Worm (Caenorhabditis elegans) whole organism, L1 larva: ENCODE results near the gene semo-1.

Experiments used
- C34B4.2 ChIP-seq: sonication (generic microtip); optimal IDR thresholded peaks from 2 replicates; lab custom pipeline; 2017; ENCODE audit warnings: mild to moderate bottlenecking, missing genetic modification characterization, missing compliant biosample characterization
- aha-1 ChIP-seq: fragments of 150-350 bp; optimal IDR thresholded peaks from 2 replicates; lab custom pipeline; 2014; ENCODE audit warnings: missing biosample characterization, missing genetic modification characterization
- alr-1 ChIP-seq: fragments of 200-800 bp; sonication (Bioruptor generic); optimal IDR thresholded peaks from 2 replicates; lab custom pipeline; 2018; ENCODE audit warnings: borderline replicate concordance, mild to moderate bottlenecking, missing genetic modification characterization, missing compliant biosample characterization
- ama-1 ChIP-seq: fragments of 150-350 bp; optimal IDR thresholded peaks from 2 replicates; lab custom pipeline; 2014
- ceh-63 ChIP-seq: fragments of 200-800 bp; sonication (Bioruptor generic); optimal IDR thresholded peaks from 2 replicates; lab custom pipeline; 2018; ENCODE audit warnings: mild to moderate bottlenecking, missing genetic modification characterization, missing compliant biosample characterization
- dpl-1 ChIP-seq, 3 experiments: fragments of 150-350 bp in 2 of 3; sonication (generic microtip) in 1 of 3; optimal IDR thresholded peaks; 2 replicates each; lab custom pipeline; 2014 to 2017; ENCODE audit warnings: missing biosample characterization in 3 of 3, missing genetic modification characterization in 3 of 3, missing genetic modification reagents in 3 of 3
- efl-1 ChIP-seq, 4 experiments: fragments of 150-350 bp; optimal IDR thresholded peaks in 3 of 4; peaks in 1 of 4; 1 replicate in 1 of 4; 2 replicates in 3 of 4; lab custom pipeline; 2014; ENCODE audit warnings: missing biosample characterization in 2 of 4, missing genetic modification characterization in 2 of 4, missing genetic modification reagents in 2 of 4
- efl-3 ChIP-seq: fragments of 200-800 bp; sonication (Bioruptor generic); optimal IDR thresholded peaks from 2 replicates; lab custom pipeline; 2018; ENCODE audit warnings: mild to moderate bottlenecking, missing genetic modification characterization, missing compliant biosample characterization
- egl-13 ChIP-seq: sonication (generic microtip); optimal IDR thresholded peaks from 2 replicates; lab custom pipeline; 2016; ENCODE audit warnings: missing genotype, missing genetic modification reagents, missing genetic modification characterization, missing compliant biosample characterization
- egl-27 ChIP-seq, 2 experiments: fragments of 150-350 bp in 1 of 2; sonication (generic microtip); optimal IDR thresholded peaks; 3 replicates each; lab custom pipeline; 2017 to 2018; ENCODE audit warnings: missing biosample characterization in 2 of 2, missing genetic modification characterization in 2 of 2, missing genetic modification reagents in 2 of 2
- elt-2 ChIP-seq: sonication (generic microtip); optimal IDR thresholded peaks from 2 replicates; lab custom pipeline; 2016; ENCODE audit warnings: missing genetic modification characterization, mild to moderate bottlenecking, inconsistent platforms, missing compliant biosample characterization, missing genetic modification reagents
- ets-5 ChIP-seq: fragments of 200-800 bp; sonication (Bioruptor generic); IDR thresholded peaks from 2 replicates; pipeline ENCODE4 v1.3.6; 2022; ENCODE audit warnings: missing genetic modification characterization, missing compliant biosample characterization
- fkh-10 ChIP-seq: sonication (generic microtip); optimal IDR thresholded peaks from 2 replicates; lab custom pipeline; 2017; ENCODE audit warnings: missing biosample characterization, missing genetic modification reagents, missing genetic modification characterization
- hpl-2 ChIP-seq: fragments of 150-350 bp; optimal IDR thresholded peaks from 2 replicates; lab custom pipeline; 2014; ENCODE audit warnings: missing biosample characterization, missing genetic modification reagents, missing genetic modification characterization
- jun-1 ChIP-seq: fragments of 150-350 bp; optimal IDR thresholded peaks from 2 replicates; lab custom pipeline; 2014; ENCODE audit warnings: missing biosample characterization, missing genetic modification reagents, missing genetic modification characterization
- lin-15B ChIP-seq: fragments of 150-350 bp; sonication (generic microtip); optimal IDR thresholded peaks from 3 replicates; lab custom pipeline; 2014; ENCODE audit warnings: missing biosample characterization, missing genetic modification characterization
- lin-39 ChIP-seq: fragments of 150-350 bp; optimal IDR thresholded peaks from 2 replicates; lab custom pipeline; 2014; ENCODE audit warnings: missing biosample characterization, missing genetic modification reagents, missing genetic modification characterization
- mef-2 ChIP-seq: fragments of 150-350 bp; optimal IDR thresholded peaks from 2 replicates; lab custom pipeline; 2014; ENCODE audit warnings: missing biosample characterization, missing genetic modification characterization
- nhr-19 ChIP-seq: fragments of 200-800 bp; sonication (Bioruptor generic); conservative IDR thresholded peaks from 2 replicates; pipeline ENCODE4 v1.3.6; 2022; ENCODE audit warnings: missing genetic modification characterization, missing compliant biosample characterization
- nhr-20 ChIP-seq: sonication (generic microtip); optimal IDR thresholded peaks from 2 replicates; lab custom pipeline; 2016; ENCODE audit warnings: mild to moderate bottlenecking, missing genetic modification characterization, missing compliant biosample characterization
- nhr-28 ChIP-seq: fragments of 150-350 bp; optimal IDR thresholded peaks from 2 replicates; lab custom pipeline; 2014; ENCODE audit warnings: missing biosample characterization, missing genetic modification characterization
- nhr-90 ChIP-seq: sonication (generic microtip); optimal IDR thresholded peaks from 2 replicates; lab custom pipeline; 2016; ENCODE audit warnings: mild to moderate bottlenecking, missing genetic modification characterization, missing compliant biosample characterization; ENCODE audit not compliant: poor library complexity
- rnt-1 ChIP-seq: sonication (generic microtip); optimal IDR thresholded peaks from 2 replicates; lab custom pipeline; 2016; ENCODE audit warnings: mild to moderate bottlenecking, missing genetic modification characterization, moderate library complexity, missing compliant biosample characterization
- snpc-4 ChIP-seq: fragments of 150-350 bp; optimal IDR thresholded peaks from 2 replicates; lab custom pipeline; 2014; ENCODE audit warnings: missing biosample characterization, missing genetic modification characterization
- sptf-1 ChIP-seq: fragments of 150-350 bp; optimal IDR thresholded peaks from 2 replicates; lab custom pipeline; 2014; ENCODE audit warnings: missing biosample characterization, missing genetic modification characterization
- sup-37 ChIP-seq: fragments of 200-800 bp; sonication (Bioruptor generic); optimal IDR thresholded peaks from 2 replicates; lab custom pipeline; 2018; ENCODE audit warnings: mild to moderate bottlenecking, missing genetic modification characterization, missing compliant biosample characterization
- swsn-7 ChIP-seq: sonication (generic microtip); optimal IDR thresholded peaks from 2 replicates; lab custom pipeline; 2016; ENCODE audit warnings: missing genetic modification characterization, missing compliant biosample characterization
- tbx-2 ChIP-seq: sonication (generic microtip); optimal IDR thresholded peaks from 2 replicates; lab custom pipeline; 2016; ENCODE audit warnings: missing genetic modification characterization, missing compliant biosample characterization
- unc-30 ChIP-seq: sonication (generic microtip); optimal IDR thresholded peaks from 2 replicates; lab custom pipeline; 2017; ENCODE audit warnings: missing biosample characterization, missing genetic modification characterization
- unc-98 ChIP-seq: fragments of 200-800 bp; sonication (Bioruptor generic); IDR thresholded peaks from 2 replicates; pipeline ENCODE4 v1.3.6; 2022; ENCODE audit warnings: missing genetic modification characterization, missing compliant biosample characterization
- vab-15 ChIP-seq: sonication (generic microtip); optimal IDR thresholded peaks from 2 replicates; lab custom pipeline; 2017; ENCODE audit warnings: missing genotype, mild to moderate bottlenecking, missing genetic modification characterization, missing compliant biosample characterization
- xbp-1 ChIP-seq: sonication (generic microtip); optimal IDR thresholded peaks from 2 replicates; lab custom pipeline; 2016; ENCODE audit warnings: missing genetic modification characterization, missing compliant biosample characterization
- zip-4 ChIP-seq: fragments of 200-800 bp; sonication (Bioruptor generic); optimal IDR thresholded peaks from 2 replicates; lab custom pipeline; 2018; ENCODE audit warnings: mild to moderate bottlenecking, missing genetic modification characterization, moderate library complexity, missing compliant biosample characterization

Gene semo-1

ce11 chrIV:14071466-14071865 lies 20.5 kb downstream of the semo-1 start, which contains the start of gene ccar-1:
Gene ccar-1, plus strand, starts transcription at chrIV:14071548.
- TF ChIP-seq rnt-1 (tag; lab: Kevin White, UChicago) (no peak), fkh-10 (GFP tag; lab: Kevin White, UChicago) (no peak), mef-2 (tag; lab: Kevin White, UChicago) (no peak), tbx-2 (tag; lab: Kevin White, UChicago) (no peak), ceh-63 (GFP tag; lab: Kevin White, UChicago) (peak; percentile 60), jun-1 (tag; lab: Kevin White, UChicago) (no peak), efl-3 (no peak), nhr-19 (GFP tag; lab: Robert Waterston, UW) (0 out of 2 replicates have a peak, but pooled peaks have one; percentile 9), elt-2 (tag; lab: Kevin White, UChicago) (no peak), C34B4.2 (tag; lab: Kevin White, UChicago) (no peak), swsn-7 (no peak), egl-13 (tag; lab: Kevin White, UChicago) (no peak), hpl-2 (no peak)
- TF ChIP-seq, all 84 proteins: peak for 2

- TF ChIP-seq egl-27 (tag; optimal IDR thresholded peaks at IDR 0.05; lab: Kevin White, UChicago) (no peak), tbx-2 (tag; lab: Kevin White, UChicago) (no peak), efl-3 (no peak), alr-1 (tag; lab: Kevin White, UChicago) (no peak), lin-39 (no peak), nhr-90 (no peak), ets-5 (GFP tag; lab: Robert Waterston, UW) (no peak), nhr-20 (no peak), unc-98 (no peak), sup-37 (GFP tag; lab: Kevin White, UChicago) (no peak), sptf-1 (tag; lab: Kevin White, UChicago) (no peak)
These were observed 21.1 kb downstream of the semo-1 start for ce11 chrIV:14072011-14072649.

ce11 chrIV:14074456-14074855 lies 23.5 kb downstream of the semo-1 start:
- no peak for TF ChIP-seq efl-1 (optimal IDR thresholded peaks at IDR 0.05; lab: Kevin White, UChicago)
- peak in 1 of 2 experiments; percentile 73 for TF ChIP-seq efl-1 (GFP tag; optimal IDR thresholded peaks at IDR 0.05 in 1 of 2; lab: Kevin White, UChicago)
- no peak for TF ChIP-seq lin-39

ce11 chrIV:14077135-14077534 lies 26.1 kb downstream of the semo-1 start, which contains the start of gene cfp-1:
Gene cfp-1, plus strand, starts transcription at chrIV:14077435.
- TF ChIP-seq lin-15B (tag; lab: Kevin White, UChicago) (no peak), zip-4 (GFP tag; lab: Kevin White, UChicago) (no peak), vab-15 (tag; lab: Kevin White, UChicago) (no peak), jun-1 (tag; lab: Kevin White, UChicago) (no peak), unc-30 (tag; lab: Kevin White, UChicago) (no peak), aha-1 (tag; lab: Kevin White, UChicago) (no peak), rnt-1 (tag; lab: Kevin White, UChicago) (no peak), nhr-28 (tag; lab: Kevin White, UChicago) (no peak), ama-1 (lab: Kevin White, UChicago) (no peak), snpc-4 (tag; lab: Kevin White, UChicago) (no peak)

- TF ChIP-seq dpl-1 (GFP tag; optimal IDR thresholded peaks at IDR 0.05; lab: Kevin White, UChicago) (no peak), xbp-1 (tag; lab: Kevin White, UChicago) (peak; percentile 65)
These were observed 32.0 kb downstream of the semo-1 start for ce11 chrIV:14082956-14083355.
